Fruit fly (Drosophila melanogaster) whole organism, embryonic: Measurements from ENCODE around the gene anchor.
A peak's percentile ranks its signal among the peaks of the same experiment; 100 is the strongest.

ENCODE experiments used
- Ada2b ChIP-seq: fragments of 200-800 bp; sonication (Bioruptor generic); IDR thresholded peaks from 2 replicates; pipeline ENCODE4 v1.3.6; 2022; ENCODE audit warnings: missing biosample characterization, missing genetic modification characterization
- B-H1 ChIP-seq: fragments of 200-800 bp; sonication (Bioruptor generic); IDR thresholded peaks from 3 replicates; pipeline ENCODE4 v1.3.6; 2022; ENCODE audit warnings: missing biosample characterization, missing genetic modification characterization
- BEAF-32 ChIP-seq: fragments of 200-800 bp; sonication (Bioruptor generic); optimal IDR thresholded peaks from 3 replicates; lab custom pipeline; 2017; ENCODE audit warnings: missing biosample characterization, missing genetic modification characterization, mild to moderate bottlenecking, moderate library complexity, missing genetic modification reagents
- BtbVII ChIP-seq: fragments of 200-800 bp; sonication (Bioruptor generic); optimal IDR thresholded peaks from 3 replicates; lab custom pipeline; 2017; ENCODE audit warnings: missing biosample characterization, mild to moderate bottlenecking, missing genetic modification characterization
- CG10462 ChIP-seq: fragments of 200-800 bp; sonication (Bioruptor generic); optimal IDR thresholded peaks from 2 replicates; lab custom pipeline; 2016; ENCODE audit warnings: missing biosample characterization, missing genetic modification characterization
- CG11093 ChIP-seq: fragments of 200-800 bp; sonication (Bioruptor generic); IDR thresholded peaks from 3 replicates; pipeline ENCODE4 v1.3.6; 2022; ENCODE audit warnings: missing biosample characterization, missing genetic modification characterization
- CG11247 ChIP-seq: fragments of 200-800 bp; sonication (Bioruptor generic); IDR thresholded peaks from 2 replicates; pipeline ENCODE4 v1.3.6; 2022; ENCODE audit warnings: missing biosample characterization, missing genetic modification characterization
- CG11456 ChIP-seq: fragments of 200-800 bp; sonication (Bioruptor generic); IDR thresholded peaks from 3 replicates; pipeline ENCODE4 v1.3.6; 2022; ENCODE audit warnings: missing biosample characterization, missing genetic modification characterization
- CG14710 ChIP-seq: fragments of 200-800 bp; sonication (Bioruptor generic); optimal IDR thresholded peaks from 3 replicates; lab custom pipeline; 2019; ENCODE audit warnings: missing biosample characterization, mild to moderate bottlenecking, missing genetic modification characterization, moderate library complexity
- CG15601 ChIP-seq: fragments of 200-800 bp; sonication (Bioruptor generic); optimal IDR thresholded peaks from 3 replicates; lab custom pipeline; 2019; ENCODE audit warnings: missing biosample characterization, mild to moderate bottlenecking, missing genetic modification characterization, moderate library complexity
- CG31365 ChIP-seq: fragments of 200-800 bp; sonication (Bioruptor generic); optimal IDR thresholded peaks from 2 replicates; lab custom pipeline; 2018; ENCODE audit warnings: missing biosample characterization, mild to moderate bottlenecking, missing genetic modification characterization
- CG32767 ChIP-seq: fragments of 200-800 bp; sonication (Bioruptor generic); IDR thresholded peaks from 2 replicates; pipeline ENCODE4 v1.3.6; 2022; ENCODE audit warnings: missing biosample characterization, missing genetic modification characterization
- CG32772 ChIP-seq: fragments of 200-800 bp; sonication (Bioruptor generic); IDR thresholded peaks from 2 replicates; pipeline ENCODE4 v1.3.6; 2022; ENCODE audit warnings: missing biosample characterization, missing genetic modification characterization
- CG33213 ChIP-seq: fragments of 200-800 bp; sonication (Bioruptor generic); optimal IDR thresholded peaks from 3 replicates; lab custom pipeline; 2016; ENCODE audit warnings: missing biosample characterization, missing genetic modification characterization
- CG3407 ChIP-seq: fragments of 200-800 bp; sonication (Bioruptor generic); optimal IDR thresholded peaks from 2 replicates; lab custom pipeline; 2018; ENCODE audit warnings: missing biosample characterization, mild to moderate bottlenecking, missing genetic modification characterization
- CG34224 ChIP-seq: fragments of 200-800 bp; sonication (Bioruptor generic); IDR thresholded peaks from 3 replicates; pipeline ENCODE4 v1.3.6; 2022; ENCODE audit warnings: missing biosample characterization, missing genetic modification characterization; ENCODE audit not compliant: partially characterized antibody
- CG4328 ChIP-seq: fragments of 200-800 bp; sonication (Bioruptor generic); optimal IDR thresholded peaks from 3 replicates; lab custom pipeline; 2017; ENCODE audit warnings: missing biosample characterization, missing genetic modification reagents, missing genetic modification characterization
- CG6654 ChIP-seq: fragments of 200-800 bp; sonication (Bioruptor generic); optimal IDR thresholded peaks from 2 replicates; lab custom pipeline; 2017; ENCODE audit warnings: missing biosample characterization, mild to moderate bottlenecking, missing genetic modification characterization
- CG6765 ChIP-seq: fragments of 200-800 bp; sonication (Bioruptor generic); optimal IDR thresholded peaks from 3 replicates; lab custom pipeline; 2017; ENCODE audit warnings: missing biosample characterization, mild to moderate bottlenecking, missing genetic modification characterization
- Deaf1 ChIP-seq: fragments of 200-800 bp; optimal IDR thresholded peaks from 3 replicates; lab custom pipeline; 2019; ENCODE audit warnings: missing biosample characterization, mild to moderate bottlenecking, missing genetic modification characterization, moderate library complexity
- Dek ChIP-seq: fragments of 200-800 bp; sonication (Bioruptor generic); optimal IDR thresholded peaks from 3 replicates; lab custom pipeline; 2019; ENCODE audit warnings: missing biosample characterization, mild to moderate bottlenecking, missing genetic modification characterization, moderate library complexity
- Dll ChIP-seq: fragments of 200-800 bp; sonication (Bioruptor generic); IDR thresholded peaks from 4 replicates; pipeline ENCODE4 v1.3.6; 2022; ENCODE audit warnings: missing biosample characterization, missing genetic modification characterization; ENCODE audit not compliant: partially characterized antibody
- HLH4C ChIP-seq: fragments of 200-800 bp; sonication (Bioruptor generic); IDR thresholded peaks from 3 replicates; pipeline ENCODE4 v1.3.6; 2022; ENCODE audit warnings: missing biosample characterization, missing genetic modification characterization; ENCODE audit not compliant: partially characterized antibody
- HmgZ ChIP-seq: fragments of 200-800 bp; sonication (Bioruptor generic); optimal IDR thresholded peaks from 2 replicates; lab custom pipeline; 2018; ENCODE audit warnings: missing biosample characterization, mild to moderate bottlenecking, missing genetic modification characterization
- Hsf ChIP-seq: fragments of 200-800 bp; sonication (Bioruptor generic); optimal IDR thresholded peaks from 3 replicates; lab custom pipeline; 2016; ENCODE audit warnings: missing biosample characterization, missing genetic modification characterization
- NFAT ChIP-seq: fragments of 200-800 bp; sonication (Bioruptor generic); IDR thresholded peaks from 2 replicates; pipeline ENCODE4 v1.3.6; 2022; ENCODE audit warnings: missing biosample characterization, missing genetic modification characterization
- Nf-YB ChIP-seq: fragments of 200-800 bp; sonication (Bioruptor generic); optimal IDR thresholded peaks from 3 replicates; lab custom pipeline; 2019; ENCODE audit warnings: missing biosample characterization, mild to moderate bottlenecking, missing genetic modification characterization, moderate library complexity
- Ssrp ChIP-seq: fragments of 200-800 bp; sonication (Bioruptor generic); optimal IDR thresholded peaks from 2 replicates; lab custom pipeline; 2018; ENCODE audit warnings: missing biosample characterization, mild to moderate bottlenecking, missing genetic modification characterization, moderate library complexity
- bcd ChIP-seq: fragments of 200-800 bp; sonication (Bioruptor generic); optimal IDR thresholded peaks from 2 replicates; lab custom pipeline; 2017; ENCODE audit warnings: missing biosample characterization, mild to moderate bottlenecking, missing genetic modification characterization
- cas ChIP-seq: fragments of 200-800 bp; sonication (Bioruptor generic); IDR thresholded peaks from 2 replicates; pipeline ENCODE4 v1.3.6; 2022; ENCODE audit warnings: missing biosample characterization, missing genetic modification characterization
- crc ChIP-seq: fragments of 200-800 bp; sonication (Bioruptor generic); optimal IDR thresholded peaks from 2 replicates; lab custom pipeline; 2016; ENCODE audit warnings: missing biosample characterization, missing genetic modification characterization
- en ChIP-seq: fragments of 200-800 bp; sonication (Bioruptor generic); optimal IDR thresholded peaks from 2 replicates; lab custom pipeline; 2016; ENCODE audit warnings: missing biosample characterization, missing genetic modification characterization
- exex ChIP-seq: fragments of 200-800 bp; sonication (Bioruptor generic); optimal IDR thresholded peaks from 4 replicates; lab custom pipeline; 2018; ENCODE audit warnings: missing biosample characterization, mild to moderate bottlenecking, missing genetic modification characterization, moderate library complexity
- eyg ChIP-seq: fragments of 200-800 bp; sonication (Bioruptor generic); optimal IDR thresholded peaks from 3 replicates; lab custom pipeline; 2016; ENCODE audit warnings: missing biosample characterization, missing genetic modification characterization
- fu2 ChIP-seq: fragments of 200-800 bp; sonication (Bioruptor generic); optimal IDR thresholded peaks from 2 replicates; lab custom pipeline; 2016; ENCODE audit warnings: missing biosample characterization, missing genetic modification characterization
- inv ChIP-seq: fragments of 200-800 bp; sonication (Bioruptor generic); IDR thresholded peaks from 2 replicates; pipeline ENCODE4 v1.3.6; 2022; ENCODE audit warnings: missing biosample characterization, missing genetic modification characterization; ENCODE audit not compliant: partially characterized antibody
- ken ChIP-seq: fragments of 200-800 bp; sonication (Bioruptor generic); IDR thresholded peaks from 3 replicates; pipeline ENCODE4 v1.3.6; 2022; ENCODE audit warnings: missing biosample characterization, missing genetic modification characterization
- klu ChIP-seq: fragments of 200-800 bp; sonication (Bioruptor generic); IDR thresholded peaks from 2 replicates; pipeline ENCODE4 v1.3.6; 2022; ENCODE audit warnings: missing biosample characterization, missing genetic modification characterization
- lov ChIP-seq, 2 experiments: fragments of 200-800 bp in 1 of 2; fragments of >200 bp in 1 of 2; sonication (Bioruptor generic) in 1 of 2; IDR thresholded peaks in 1 of 2; optimal IDR thresholded peaks in 1 of 2; 2 replicates in 1 of 2; 3 replicates in 1 of 2; pipeline versions ENCODE4 v1.3.6 to Lab custom; 2017 to 2022; ENCODE audit warnings: missing biosample characterization in 1 of 2, missing genetic modification characterization in 1 of 2
- luna ChIP-seq: fragments of 200-800 bp; sonication (Bioruptor generic); optimal IDR thresholded peaks from 2 replicates; lab custom pipeline; 2016; ENCODE audit warnings: missing biosample characterization, missing genetic modification characterization
- maf-S ChIP-seq: fragments of 200-800 bp; sonication (Bioruptor generic); optimal IDR thresholded peaks from 2 replicates; lab custom pipeline; 2016; ENCODE audit warnings: missing biosample characterization, missing genetic modification characterization
- onecut ChIP-seq: fragments of 200-800 bp; sonication (Bioruptor generic); IDR thresholded peaks from 2 replicates; pipeline ENCODE4 v1.3.6; 2022; ENCODE audit warnings: missing biosample characterization, missing genetic modification characterization
- pan ChIP-seq, 4 experiments: fragments of >200 bp in 3 of 4; fragments of 200-800 bp in 1 of 4; sonication (Bioruptor generic) in 1 of 4; optimal IDR thresholded peaks in 3 of 4; IDR thresholded peaks in 1 of 4; 2 replicates each; pipeline versions ENCODE4 v1.3.6 to Lab custom; 2017 to 2022; ENCODE audit warnings: missing biosample characterization in 2 of 4, missing genetic modification characterization in 2 of 4, mixed read lengths in 1 of 4
- pfk ChIP-seq: fragments of 200-800 bp; sonication (Bioruptor generic); optimal IDR thresholded peaks from 2 replicates; lab custom pipeline; 2018; ENCODE audit warnings: missing biosample characterization, mild to moderate bottlenecking, missing genetic modification characterization, moderate library complexity
- schlank ChIP-seq: fragments of 200-800 bp; sonication (Bioruptor generic); optimal IDR thresholded peaks from 2 replicates; lab custom pipeline; 2018; ENCODE audit warnings: missing biosample characterization, mild to moderate bottlenecking, missing genetic modification characterization
- seq ChIP-seq: fragments of 200-800 bp; sonication (Bioruptor generic); IDR thresholded peaks from 2 replicates; pipeline ENCODE4 v1.3.6; 2022; ENCODE audit warnings: missing biosample characterization, missing genetic modification characterization
- trh ChIP-seq: fragments of 200-800 bp; sonication (Bioruptor generic); optimal IDR thresholded peaks from 2 replicates; lab custom pipeline; 2016; ENCODE audit warnings: missing biosample characterization, missing genetic modification characterization
- unc-4 ChIP-seq: fragments of 200-800 bp; sonication (Bioruptor generic); IDR thresholded peaks from 2 replicates; pipeline ENCODE4 v1.3.6; 2022; ENCODE audit warnings: missing biosample characterization, missing genetic modification characterization; ENCODE audit not compliant: partially characterized antibody

anchor gene

DNA sequence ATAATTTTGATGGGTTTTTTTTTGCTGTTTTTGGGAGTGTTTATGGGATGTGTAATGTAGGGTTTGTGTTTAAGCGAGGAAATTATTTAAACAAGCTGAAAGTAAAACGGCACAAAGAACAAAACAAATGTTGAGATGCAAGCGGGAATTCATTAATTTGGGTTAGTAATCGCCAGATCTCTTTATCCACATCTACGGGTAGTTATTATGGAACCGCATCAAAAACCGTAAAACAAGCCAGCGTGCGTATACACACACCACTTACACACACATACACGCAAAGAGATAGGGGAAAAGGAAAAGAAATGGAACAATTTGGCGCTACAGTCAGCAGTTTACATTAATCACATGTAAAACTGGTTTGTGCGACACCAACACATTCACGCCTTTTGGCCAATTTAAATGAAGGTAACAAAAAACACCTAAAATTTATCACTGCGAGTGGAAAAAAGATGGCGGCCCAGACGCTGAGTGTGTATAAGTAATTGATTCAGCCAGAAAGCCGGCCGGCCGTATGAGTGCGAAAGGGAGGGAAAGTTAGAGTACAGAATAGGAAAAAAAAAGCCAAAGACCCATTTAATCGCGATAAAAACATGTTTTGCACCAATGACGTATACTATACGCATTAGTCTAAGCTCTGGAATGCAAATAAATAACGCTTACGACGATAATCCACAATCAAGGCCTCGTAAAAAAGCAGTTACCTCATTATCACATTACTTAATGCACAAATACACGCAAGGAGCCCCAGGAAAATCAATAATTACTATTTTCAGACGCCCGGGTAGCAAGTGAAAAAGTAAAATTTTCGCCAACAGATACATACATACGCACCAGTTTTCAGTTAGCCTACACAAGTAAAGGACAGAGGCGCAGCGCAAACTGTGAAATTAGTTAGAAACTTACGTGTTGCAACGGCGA is 22.6 kb downstream of the anchor start (continued):
- TF ChIP-seq pfk (GFP tag; lab: Kevin White, UChicago) = peak; percentile 52
- TF ChIP-seq CG32772 = no peak
- TF ChIP-seq CG11247 (GFP tag; lab: Robert Waterston, UW) = no peak
- no peak for TF ChIP-seq CG33213 (GFP tag; lab: Kevin White, UChicago)
- TF ChIP-seq BEAF-32 (GFP tag; lab: Kevin White, UChicago) = no peak
- TF ChIP-seq NFAT (GFP tag; lab: Robert Waterston, UW) = no peak
- TF ChIP-seq lov (optimal IDR thresholded peaks at IDR 0.05; lab: Kevin White, UChicago) = no peak
- no peak for TF ChIP-seq lov (GFP tag; IDR thresholded peaks at IDR 0.05; lab: Robert Waterston, UW)
- no peak for TF ChIP-seq crc
- TF ChIP-seq CG4328 = no peak
- TF ChIP-seq CG10462 (GFP tag; lab: Kevin White, UChicago) = no peak
- no peak for TF ChIP-seq inv (GFP tag; lab: Robert Waterston, UW)
- no peak for TF ChIP-seq bcd (GFP tag; lab: Kevin White, UChicago)
- TF ChIP-seq CG6654 (GFP tag; lab: Kevin White, UChicago) = no peak
- no peak for TF ChIP-seq CG11456 (GFP tag; lab: Robert Waterston, UW)
- no peak for TF ChIP-seq BtbVII (GFP tag; lab: Kevin White, UChicago)
- no peak for TF ChIP-seq seq (GFP tag; lab: Robert Waterston, UW)
- no peak for TF ChIP-seq Dek
- no peak for TF ChIP-seq Deaf1 (tag; lab: Kevin White, UChicago)
- 0 out of 3 replicates have a peak, but pooled peaks have one; percentile 9 for TF ChIP-seq CG34224 (GFP tag; lab: Robert Waterston, UW)
- TF ChIP-seq pan (optimal IDR thresholded peaks at IDR 0.05; lab: Kevin White, UChicago) = no peak
- TF ChIP-seq pan (GFP tag; optimal IDR thresholded peaks at IDR 0.05 in 1 of 2, IDR thresholded peaks at IDR 0.05 in 1 of 2) = no peak
- no peak for TF ChIP-seq klu (GFP tag; lab: Robert Waterston, UW)
- TF ChIP-seq onecut (GFP tag; lab: Robert Waterston, UW) = peak; percentile 93
- no peak for TF ChIP-seq HLH4C (GFP tag; lab: Robert Waterston, UW)
- no peak for TF ChIP-seq fu2
- no peak for TF ChIP-seq CG31365 (tag; lab: Kevin White, UChicago)
- no peak for TF ChIP-seq CG6765
- no peak for TF ChIP-seq ken (GFP tag; lab: Robert Waterston, UW)
- no peak for TF ChIP-seq Dll (GFP tag; lab: Robert Waterston, UW)
- TF ChIP-seq CG15601 = no peak
- peak; percentile 62 for TF ChIP-seq exex (tag; lab: Kevin White, UChicago)
- no peak for TF ChIP-seq CG14710 (tag; lab: Kevin White, UChicago)
- TF ChIP-seq CG3407 = no peak
- TF ChIP-seq Nf-YB = no peak
- TF ChIP-seq en = no peak
- TF ChIP-seq eyg (GFP tag; lab: Kevin White, UChicago) = no peak
- no peak for TF ChIP-seq Hsf (GFP tag; lab: Kevin White, UChicago)
- TF ChIP-seq B-H1 = no peak
- TF ChIP-seq trh (GFP tag; lab: Kevin White, UChicago) = no peak
- no peak for TF ChIP-seq luna (GFP tag; lab: Kevin White, UChicago)
- no peak for TF ChIP-seq cas (GFP tag; lab: Robert Waterston, UW)
- no peak for TF ChIP-seq schlank (tag; lab: Kevin White, UChicago)
- TF ChIP-seq maf-S (GFP tag; lab: Kevin White, UChicago) = no peak
- no peak for TF ChIP-seq CG11093 (GFP tag; lab: Robert Waterston, UW)
- TF ChIP-seq Ssrp (tag; lab: Kevin White, UChicago) = no peak
- no peak for TF ChIP-seq unc-4 (GFP tag; lab: Robert Waterston, UW)
- TF ChIP-seq CG32767 (GFP tag; lab: Robert Waterston, UW) = peak; percentile 97
- no peak for TF ChIP-seq Ada2b (GFP tag; lab: Robert Waterston, UW)
- peak; percentile 21 for TF ChIP-seq HmgZ (tag; lab: Kevin White, UChicago)
